Worm (Caenorhabditis elegans) whole organism, L4/young adult: ENCODE data around the gene Y60A9A.1.

Experiments
- W03F9.2 ChIP-seq: fragments of 150-350 bp; optimal IDR thresholded peaks from 2 replicates; lab custom pipeline; 2014; ENCODE audit warnings: missing biosample characterization, missing genetic modification characterization
- dao-5 ChIP-seq: sonication (generic microtip); optimal IDR thresholded peaks from 2 replicates; lab custom pipeline; 2016; ENCODE audit warnings: missing genotype, missing genetic modification characterization, moderate library complexity, missing compliant biosample characterization
- him-1 ChIP-seq: sonication (generic microtip); optimal IDR thresholded peaks from 2 replicates; lab custom pipeline; 2016; ENCODE audit warnings: missing genotype, missing genetic modification reagents, missing genetic modification characterization, missing compliant biosample characterization

DNA sequence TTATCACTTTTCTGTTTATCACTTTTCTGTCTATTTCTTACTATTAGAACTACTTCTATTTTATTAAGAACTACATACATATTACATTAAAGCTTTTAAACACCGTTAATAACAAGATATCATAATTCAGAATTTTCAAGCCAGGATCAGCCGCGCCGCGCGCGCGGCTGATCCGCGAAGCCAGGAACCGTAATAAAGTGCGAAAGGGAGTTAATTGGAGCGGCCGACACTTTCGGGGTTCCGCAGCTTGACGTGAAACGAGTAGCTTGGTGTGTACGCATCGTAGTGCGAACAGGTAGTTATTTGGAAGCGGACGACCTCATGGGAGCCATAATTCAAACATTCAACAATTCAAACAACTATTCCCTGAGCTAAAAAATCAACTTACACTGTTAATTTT is 22.0 kb downstream of the Y60A9A.1 start:
- TF ChIP-seq W03F9.2 (tag; lab: Kevin White, UChicago), result no peak
- TF ChIP-seq him-1 (tag; lab: Kevin White, UChicago), result no peak
- no peak for TF ChIP-seq dao-5 (tag; lab: Kevin White, UChicago)
